Worm (Caenorhabditis elegans) whole organism, late embryonic: ENCODE measurements around the gene dos-2.

Experiments
- C08G9.2 ChIP-seq: sonication (generic microtip); optimal IDR thresholded peaks from 2 replicates; lab custom pipeline; 2016; ENCODE audit warnings: mild to moderate bottlenecking, missing genetic modification characterization, moderate library complexity, missing compliant biosample characterization
- F13H6.1 ChIP-seq: sonication (generic microtip); optimal IDR thresholded peaks from 2 replicates; lab custom pipeline; 2016; ENCODE audit warnings: missing genetic modification characterization, missing compliant biosample characterization
- K02D7.2 ChIP-seq: sonication (generic microtip); optimal IDR thresholded peaks from 2 replicates; lab custom pipeline; 2017; ENCODE audit warnings: mild to moderate bottlenecking, missing genetic modification characterization, missing compliant biosample characterization
- T23F11.4 ChIP-seq: fragments of 200-800 bp; sonication (Bioruptor generic); optimal IDR thresholded peaks from 2 replicates; lab custom pipeline; 2018; ENCODE audit warnings: mild to moderate bottlenecking, missing genetic modification characterization, missing compliant biosample characterization
- Y22D7AL.16 ChIP-seq: sonication (generic microtip); optimal IDR thresholded peaks from 2 replicates; lab custom pipeline; 2016; ENCODE audit warnings: missing genetic modification characterization, missing compliant biosample characterization
- ceh-18 ChIP-seq: sonication (generic microtip); optimal IDR thresholded peaks from 2 replicates; lab custom pipeline; 2016; ENCODE audit warnings: missing genetic modification characterization, missing compliant biosample characterization
- ceh-19 ChIP-seq: fragments of 200-800 bp; sonication (Bioruptor generic); optimal IDR thresholded peaks from 2 replicates; lab custom pipeline; 2018; ENCODE audit warnings: mild to moderate bottlenecking, missing genetic modification characterization, missing compliant biosample characterization
- ceh-24 ChIP-seq: sonication (generic microtip); optimal IDR thresholded peaks from 2 replicates; lab custom pipeline; 2016; ENCODE audit warnings: mild to moderate bottlenecking, missing genetic modification characterization, missing compliant biosample characterization
- ceh-30 ChIP-seq: fragments of 150-350 bp; optimal IDR thresholded peaks from 2 replicates; lab custom pipeline; 2014; ENCODE audit warnings: missing biosample characterization, missing genetic modification characterization
- ceh-31 ChIP-seq: sonication (generic microtip); optimal IDR thresholded peaks from 2 replicates; lab custom pipeline; 2016; ENCODE audit warnings: missing genetic modification characterization, missing compliant biosample characterization
- ceh-34 ChIP-seq: sonication (generic microtip); optimal IDR thresholded peaks from 2 replicates; lab custom pipeline; 2016; ENCODE audit warnings: mild to moderate bottlenecking, missing genetic modification characterization, missing compliant biosample characterization
- ceh-48 ChIP-seq: sonication (generic microtip); optimal IDR thresholded peaks from 2 replicates; lab custom pipeline; 2016; ENCODE audit warnings: missing genetic modification characterization, inconsistent platforms, missing compliant biosample characterization
- dve-1 ChIP-seq: sonication (generic microtip); optimal IDR thresholded peaks from 2 replicates; lab custom pipeline; 2017; ENCODE audit warnings: antibody characterized with exemption, mild to moderate bottlenecking, missing genetic modification characterization, missing compliant biosample characterization
- elt-2 ChIP-seq: sonication (generic microtip); optimal IDR thresholded peaks from 2 replicates; lab custom pipeline; 2016; ENCODE audit warnings: missing genetic modification reagents, missing genetic modification characterization, missing compliant biosample characterization
- eyg-1 ChIP-seq: sonication (generic microtip); optimal IDR thresholded peaks from 2 replicates; lab custom pipeline; 2016; ENCODE audit warnings: missing genotype, missing genetic modification characterization, missing compliant biosample characterization
- fkh-6 ChIP-seq: sonication (generic microtip); optimal IDR thresholded peaks from 2 replicates; lab custom pipeline; 2016; ENCODE audit warnings: missing genetic modification characterization, missing compliant biosample characterization
- hlh-13 ChIP-seq: fragments of 200-800 bp; sonication (Bioruptor generic); optimal IDR thresholded peaks from 2 replicates; lab custom pipeline; 2018; ENCODE audit warnings: mild to moderate bottlenecking, missing genetic modification characterization, missing compliant biosample characterization
- hlh-15 ChIP-seq: sonication (generic microtip); optimal IDR thresholded peaks from 2 replicates; lab custom pipeline; 2016; ENCODE audit warnings: missing genetic modification characterization, missing compliant biosample characterization
- hlh-30 ChIP-seq: sonication (generic microtip); optimal IDR thresholded peaks from 2 replicates; lab custom pipeline; 2017; ENCODE audit warnings: antibody characterized with exemption, missing genetic modification characterization, missing compliant biosample characterization; ENCODE audit not compliant: insufficient read depth
- hlh-6 ChIP-seq: sonication (generic microtip); optimal IDR thresholded peaks from 2 replicates; lab custom pipeline; 2016; ENCODE audit warnings: missing genotype, missing genetic modification characterization, missing compliant biosample characterization
- madf-2 ChIP-seq: sonication (generic microtip); optimal IDR thresholded peaks from 2 replicates; lab custom pipeline; 2017; ENCODE audit warnings: missing genetic modification characterization, missing compliant biosample characterization
- nfya-1 ChIP-seq: sonication (generic microtip); optimal IDR thresholded peaks from 2 replicates; lab custom pipeline; 2017; ENCODE audit warnings: missing genetic modification characterization, mild to moderate bottlenecking, missing compliant biosample characterization, antibody characterized with exemption, moderate library complexity
- npax-4 ChIP-seq: sonication (generic microtip); optimal IDR thresholded peaks from 2 replicates; lab custom pipeline; 2016; ENCODE audit warnings: missing genetic modification characterization, missing compliant biosample characterization
- pax-1 ChIP-seq: fragments of 150-350 bp; optimal IDR thresholded peaks from 2 replicates; lab custom pipeline; 2014; ENCODE audit warnings: missing biosample characterization, missing genetic modification characterization
- pha-4 ChIP-seq: fragments of 150-350 bp; optimal IDR thresholded peaks from 2 replicates; lab custom pipeline; 2018; ENCODE audit warnings: missing biosample characterization, missing genetic modification reagents, missing genetic modification characterization
- pqm-1 ChIP-seq: sonication (generic microtip); optimal IDR thresholded peaks from 2 replicates; lab custom pipeline; 2016; ENCODE audit warnings: missing genetic modification characterization, missing compliant biosample characterization
- ref-2 ChIP-seq: sonication (generic microtip); optimal IDR thresholded peaks from 2 replicates; lab custom pipeline; 2016; ENCODE audit warnings: missing genetic modification characterization, missing compliant biosample characterization
- rnt-1 ChIP-seq: sonication (generic microtip); optimal IDR thresholded peaks from 2 replicates; lab custom pipeline; 2016; ENCODE audit warnings: missing genetic modification characterization, missing compliant biosample characterization
- sox-2 ChIP-seq: fragments of 200-800 bp; sonication (Bioruptor generic); IDR thresholded peaks from 2 replicates; pipeline ENCODE4 v1.3.6; 2022; ENCODE audit warnings: missing genetic modification reagents, missing genetic modification characterization, missing compliant biosample characterization
- syd-9 ChIP-seq: sonication (generic microtip); optimal IDR thresholded peaks from 2 replicates; lab custom pipeline; 2016; ENCODE audit warnings: mild to moderate bottlenecking, missing genetic modification characterization, moderate library complexity, missing compliant biosample characterization
- tbx-2 ChIP-seq: sonication (generic microtip); optimal IDR thresholded peaks from 2 replicates; lab custom pipeline; 2016; ENCODE audit warnings: missing genetic modification characterization, missing compliant biosample characterization
- tbx-7 ChIP-seq: sonication (generic microtip); optimal IDR thresholded peaks from 2 replicates; lab custom pipeline; 2016; ENCODE audit warnings: missing genotype, missing genetic modification characterization, missing compliant biosample characterization
- ttx-3 ChIP-seq: sonication (generic microtip); optimal IDR thresholded peaks from 2 replicates; lab custom pipeline; 2016; ENCODE audit warnings: missing genetic modification reagents, missing genetic modification characterization, missing compliant biosample characterization
- unc-42 ChIP-seq: sonication (generic microtip); optimal IDR thresholded peaks from 2 replicates; lab custom pipeline; 2016; ENCODE audit warnings: missing genotype, missing genetic modification characterization, missing compliant biosample characterization
- unc-55 ChIP-seq: sonication (generic microtip); optimal IDR thresholded peaks from 2 replicates; lab custom pipeline; 2017; ENCODE audit warnings: missing biosample characterization, missing genetic modification reagents, missing genetic modification characterization
- unc-86 ChIP-seq: sonication (generic microtip); optimal IDR thresholded peaks from 2 replicates; lab custom pipeline; 2016; ENCODE audit warnings: missing genetic modification characterization, missing compliant biosample characterization

dos-2 gene

DNA sequence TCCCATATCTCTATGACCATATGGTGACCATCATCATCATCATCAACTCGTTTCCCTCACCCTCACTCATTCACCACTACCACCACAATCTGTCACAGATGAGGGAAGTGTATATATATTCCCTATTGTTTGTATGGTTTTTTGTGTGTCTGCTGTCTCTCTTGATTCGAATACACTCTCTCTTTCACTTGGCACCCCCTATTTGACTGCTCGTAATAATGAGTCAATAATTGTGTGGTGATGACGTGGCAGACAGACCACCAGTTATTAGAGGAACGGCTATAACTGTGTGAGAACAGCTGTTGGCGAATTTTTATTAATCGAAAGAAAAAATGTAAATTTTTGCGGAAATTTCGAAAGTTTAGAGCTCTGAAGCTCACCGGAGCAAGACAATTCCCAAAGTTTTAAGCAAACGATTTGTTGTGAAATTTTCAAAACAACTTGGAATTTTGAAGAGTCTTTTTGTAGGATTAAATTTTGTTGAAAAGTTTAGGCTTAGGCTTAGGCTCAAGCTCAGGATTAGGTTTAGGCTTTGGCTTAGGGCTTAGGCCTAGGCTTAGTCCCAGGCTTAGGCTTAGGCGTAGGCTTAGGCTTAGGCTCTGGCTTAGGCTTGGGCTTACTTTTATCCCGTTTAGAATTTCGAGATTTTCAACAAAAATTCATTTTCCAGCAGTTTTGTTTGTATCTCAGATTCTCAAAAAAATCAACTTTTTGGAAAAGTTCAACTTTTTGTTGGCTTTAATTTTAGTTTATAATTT, 18.4 kb upstream of the dos-2 start:
- TF ChIP-seq eyg-1 (tag; lab: Kevin White, UChicago) = no peak
- no peak for TF ChIP-seq syd-9 (tag; lab: Kevin White, UChicago)
- TF ChIP-seq tbx-2 (tag; lab: Kevin White, UChicago) = peak; percentile 21
- TF ChIP-seq dve-1 (tag; lab: Kevin White, UChicago) = peak; percentile 70
- TF ChIP-seq sox-2 (GFP tag; lab: Robert Waterston, UW) = peak; percentile 14; the same call in 1 of the 2 replicates
- TF ChIP-seq hlh-6 = no peak
- TF ChIP-seq ceh-31 (tag; lab: Kevin White, UChicago) = peak; percentile 14

DNA sequence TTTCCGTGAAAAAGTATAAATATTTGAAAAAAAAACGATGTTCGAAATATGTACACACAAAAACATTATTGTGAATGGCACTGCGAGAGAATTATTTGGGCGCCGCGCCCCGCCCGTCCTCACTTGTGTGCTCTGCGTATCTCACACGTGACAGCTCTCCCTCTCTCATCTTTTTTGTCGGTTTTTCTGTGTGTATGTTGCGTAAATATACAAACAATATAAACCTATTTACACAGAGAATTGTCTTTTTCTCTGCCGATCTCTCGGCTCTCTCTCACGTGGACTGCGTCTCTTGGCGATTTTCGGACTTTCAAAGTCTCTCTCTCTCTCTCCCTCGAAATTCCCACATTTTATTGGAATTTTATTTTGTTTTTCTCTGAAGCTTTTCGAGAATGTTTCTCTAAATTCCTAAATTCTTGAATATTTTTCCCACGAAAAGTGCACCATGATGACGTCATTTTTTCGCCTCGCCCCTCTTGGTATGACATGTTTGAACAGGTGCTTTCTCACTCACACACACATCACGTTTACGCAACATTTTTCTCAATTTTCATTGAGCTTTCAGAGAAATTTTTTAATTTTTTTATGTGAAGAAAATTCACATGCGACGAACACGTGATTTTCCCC, 17.3 kb upstream of the dos-2 start:
- no peak for TF ChIP-seq ceh-48 (tag; lab: Kevin White, UChicago)
- TF ChIP-seq tbx-2 (tag; lab: Kevin White, UChicago) = peak; percentile 66
- TF ChIP-seq ceh-18 (tag; lab: Kevin White, UChicago) = peak; percentile 84
- TF ChIP-seq F13H6.1 = no peak
- no peak for TF ChIP-seq pqm-1
- TF ChIP-seq npax-4 (tag; lab: Kevin White, UChicago) = no peak
- TF ChIP-seq T23F11.4 (GFP tag; lab: Kevin White, UChicago) = peak; percentile 22
- no peak for TF ChIP-seq C08G9.2
- TF ChIP-seq ceh-31 (tag; lab: Kevin White, UChicago) = peak; percentile 14
- TF ChIP-seq K02D7.2 (tag; lab: Kevin White, UChicago) = no peak
- TF ChIP-seq ceh-24 (tag; lab: Kevin White, UChicago) = no peak
- TF ChIP-seq sox-2 (GFP tag; lab: Robert Waterston, UW) = no peak
- TF ChIP-seq ceh-19 (GFP tag; lab: Kevin White, UChicago) = no peak
- peak; percentile 22 for TF ChIP-seq rnt-1 (tag; lab: Kevin White, UChicago)
- no peak for TF ChIP-seq madf-2
- TF ChIP-seq ceh-34 = peak; percentile 51
- peak; percentile 18 for TF ChIP-seq tbx-7 (tag; lab: Kevin White, UChicago)
- no peak for TF ChIP-seq unc-55 (GFP tag; lab: Kevin White, UChicago)
- TF ChIP-seq unc-42 (tag; lab: Kevin White, UChicago) = peak; percentile 82
- no peak for TF ChIP-seq eyg-1 (tag; lab: Kevin White, UChicago)
- TF ChIP-seq pax-1 = no peak
- TF ChIP-seq pha-4 (tag; lab: Kevin White, UChicago) = no peak
- TF ChIP-seq hlh-15 (tag; lab: Kevin White, UChicago) = no peak
- peak; percentile 18 for TF ChIP-seq ref-2
- TF ChIP-seq dve-1 (tag; lab: Kevin White, UChicago) = peak; percentile 70
- no peak for TF ChIP-seq ceh-30 (tag; lab: Kevin White, UChicago)
- TF ChIP-seq hlh-13 (GFP tag; lab: Kevin White, UChicago) = no peak
- TF ChIP-seq nfya-1 (tag; lab: Kevin White, UChicago) = peak; percentile 41
- peak; percentile 30 for TF ChIP-seq elt-2 (tag; lab: Kevin White, UChicago)
- no peak for TF ChIP-seq Y22D7AL.16
- peak; percentile 75 for TF ChIP-seq hlh-30 (tag; lab: Kevin White, UChicago)

DNA sequence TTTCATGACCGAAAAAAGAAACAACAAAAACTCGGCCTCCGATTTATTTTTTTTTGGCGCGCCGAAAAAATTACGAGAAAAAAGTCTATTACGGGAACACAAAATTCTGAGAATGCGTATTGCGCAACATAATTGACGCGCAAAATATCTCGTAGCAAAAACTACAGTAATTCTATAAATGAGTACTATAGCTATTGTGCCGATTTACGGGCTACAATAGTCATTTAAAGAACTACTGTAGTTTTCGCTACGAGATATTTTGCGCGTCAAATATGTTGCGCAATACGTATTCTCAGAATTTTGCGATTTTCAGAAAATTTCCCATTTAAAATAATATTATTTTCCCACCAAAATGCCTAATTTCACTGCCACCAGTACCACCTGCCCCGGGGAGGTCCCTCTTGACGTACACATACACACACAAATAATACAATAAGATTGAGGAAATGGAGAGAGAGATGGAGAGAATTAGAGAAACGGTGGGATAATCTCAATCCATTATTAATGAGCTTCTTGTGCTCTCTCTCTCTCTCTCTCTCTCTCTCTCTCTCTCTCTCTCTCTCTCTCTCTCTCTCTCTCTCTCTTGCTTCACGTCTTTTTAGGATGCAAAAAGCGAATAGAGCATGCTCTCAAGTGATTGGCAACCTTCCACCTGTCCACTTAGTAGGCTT, 16.5 kb upstream of the dos-2 start:
- TF ChIP-seq fkh-6 (tag; lab: Kevin White, UChicago) = no peak
- peak; percentile 25 for TF ChIP-seq ceh-31 (tag; lab: Kevin White, UChicago)
- peak; percentile 31 for TF ChIP-seq nfya-1 (tag; lab: Kevin White, UChicago)
- TF ChIP-seq unc-55 (GFP tag; lab: Kevin White, UChicago) = peak; percentile 37
- TF ChIP-seq ttx-3 (tag; lab: Kevin White, UChicago) = peak; percentile 12
- TF ChIP-seq unc-42 (tag; lab: Kevin White, UChicago) = peak; percentile 11
- no peak for TF ChIP-seq hlh-15 (tag; lab: Kevin White, UChicago)
- peak; percentile 35 for TF ChIP-seq unc-86 (tag; lab: Kevin White, UChicago)
- no peak for TF ChIP-seq hlh-6
